Fruit fly (Drosophila melanogaster) whole organism: Measurements from ENCODE around the gene Ypel.

Experiments
- CG8478 ChIP-seq: fragments of >200 bp; optimal IDR thresholded peaks from 2 replicates; lab custom pipeline; 2018; ENCODE audit warnings: inconsistent platforms
- Dll ChIP-seq: fragments of >200 bp; optimal IDR thresholded peaks from 2 replicates; lab custom pipeline; 2017
- EcR ChIP-seq, 2 experiments: fragments of >200 bp; optimal IDR thresholded peaks; 2 replicates each; lab custom pipeline; 2017; ENCODE audit warnings: missing biosample characterization in 2 of 2, missing genetic modification characterization in 2 of 2, missing genetic modification reagents in 2 of 2
- pan ChIP-seq: fragments of >200 bp; optimal IDR thresholded peaks from 2 replicates; lab custom pipeline; 2017
- psq ChIP-seq: fragments of >200 bp; optimal IDR thresholded peaks from 2 replicates; lab custom pipeline; 2017
- usp ChIP-seq: fragments of >200 bp; optimal IDR thresholded peaks from 2 replicates; lab custom pipeline; 2017; ENCODE audit warnings: missing biosample characterization, missing genetic modification characterization, mixed read lengths

Gene Ypel

DNA sequence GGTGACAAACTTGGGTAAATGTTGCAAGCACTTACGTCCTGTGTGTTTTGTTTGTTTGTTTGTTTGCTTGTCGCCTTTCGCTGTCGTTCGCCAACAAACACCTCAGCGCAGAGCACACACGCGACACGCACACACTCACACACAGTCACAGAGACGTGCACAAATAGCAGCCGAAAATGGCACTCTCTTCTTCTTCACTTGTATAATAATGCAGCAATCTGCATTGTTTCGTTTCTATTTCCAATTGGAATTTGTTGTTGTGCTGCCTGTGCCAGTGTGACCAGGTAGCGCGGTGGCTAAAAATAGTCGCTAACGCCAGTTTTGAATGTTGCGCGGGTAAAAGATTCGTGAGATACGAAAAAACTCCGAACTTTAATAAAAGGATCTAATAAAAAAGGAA is at the start of gene Ypel:
TSS of gene Ypel (minus strand) at position 257 of the 400 bp plus-strand sequence.
- no peak for TF ChIP-seq usp (GFP tag; lab: Kevin White, UChicago)
- no peak for TF ChIP-seq EcR (GFP tag; optimal IDR thresholded peaks at IDR 0.05; lab: Kevin White, UChicago)
- no peak for TF ChIP-seq pan (lab: Kevin White, UChicago)
- TF ChIP-seq CG8478 (lab: Kevin White, UChicago): no peak
- TF ChIP-seq Dll (lab: Kevin White, UChicago): no peak
- TF ChIP-seq psq (lab: Kevin White, UChicago): no peak

DNA sequence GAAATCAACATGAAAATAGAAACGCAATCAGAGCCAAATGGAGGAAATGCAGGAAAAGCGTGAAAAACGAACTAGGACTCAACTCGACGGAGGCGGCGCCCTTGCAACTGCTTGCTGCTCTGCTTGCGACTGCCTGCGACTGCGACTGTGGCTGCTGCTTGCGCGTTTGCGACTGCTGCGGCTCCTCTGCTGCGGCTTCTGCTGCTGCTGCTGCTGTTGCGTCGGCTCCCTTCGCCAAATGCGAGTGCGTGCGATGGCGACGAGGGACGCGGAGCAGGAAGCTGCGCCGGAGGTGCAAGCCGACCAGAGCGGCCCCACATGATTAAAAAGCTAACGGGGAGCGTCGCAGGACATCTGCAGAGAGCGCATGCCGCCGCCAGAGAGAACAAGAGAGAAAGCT is 49.0 kb upstream of the Ypel start:
- no peak for TF ChIP-seq usp (GFP tag; lab: Kevin White, UChicago)
- TF ChIP-seq Dll (lab: Kevin White, UChicago): no peak
- TF ChIP-seq CG8478 (lab: Kevin White, UChicago): no peak

DNA sequence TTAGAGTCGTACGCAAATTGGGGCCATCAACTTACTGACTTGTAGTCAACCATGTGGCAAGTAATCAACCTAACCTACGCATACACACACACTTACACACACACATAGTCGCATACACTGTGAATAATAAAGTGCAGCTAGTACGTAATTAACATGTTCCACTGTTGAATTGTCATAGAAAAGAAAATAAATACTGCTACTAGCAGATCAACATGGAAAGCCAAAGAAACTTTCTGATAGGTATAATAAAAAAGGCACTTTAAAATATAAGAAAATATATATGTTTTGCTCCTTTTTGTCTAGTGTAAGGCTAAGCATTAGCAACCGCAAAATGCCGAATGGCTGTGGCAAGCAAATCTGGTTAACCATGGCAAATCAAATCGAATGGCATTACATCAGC is 47.4 kb upstream of the Ypel start:
- TF ChIP-seq usp (GFP tag; lab: Kevin White, UChicago) (no peak), CG8478 (lab: Kevin White, UChicago) (no peak), pan (lab: Kevin White, UChicago) (no peak), psq (lab: Kevin White, UChicago) (no peak)

DNA sequence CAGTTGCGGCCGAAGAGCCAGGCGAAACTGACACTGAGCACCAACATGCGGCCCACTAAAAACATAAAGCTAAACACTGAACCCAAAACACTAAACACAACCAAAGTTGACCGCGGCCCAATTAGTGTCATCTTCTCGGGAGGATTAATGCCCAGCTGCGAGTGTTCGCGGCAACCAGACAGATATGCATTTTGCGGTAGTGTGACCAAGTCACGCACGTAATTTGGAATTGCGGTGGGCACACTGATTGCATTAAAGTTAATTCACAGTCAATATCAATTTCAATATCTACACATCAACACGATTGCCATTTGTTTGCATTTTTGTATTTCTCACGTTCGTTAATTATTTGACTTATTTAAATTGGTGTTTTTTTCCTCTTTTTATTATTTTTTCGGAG is 44.1 kb upstream of the Ypel start:
- TF ChIP-seq EcR (GFP tag; optimal IDR thresholded peaks at IDR 0.05; lab: Kevin White, UChicago) (no peak), usp (GFP tag; lab: Kevin White, UChicago) (no peak), pan (lab: Kevin White, UChicago) (no peak), psq (lab: Kevin White, UChicago) (no peak), CG8478 (lab: Kevin White, UChicago) (no peak), Dll (lab: Kevin White, UChicago) (no peak)

DNA sequence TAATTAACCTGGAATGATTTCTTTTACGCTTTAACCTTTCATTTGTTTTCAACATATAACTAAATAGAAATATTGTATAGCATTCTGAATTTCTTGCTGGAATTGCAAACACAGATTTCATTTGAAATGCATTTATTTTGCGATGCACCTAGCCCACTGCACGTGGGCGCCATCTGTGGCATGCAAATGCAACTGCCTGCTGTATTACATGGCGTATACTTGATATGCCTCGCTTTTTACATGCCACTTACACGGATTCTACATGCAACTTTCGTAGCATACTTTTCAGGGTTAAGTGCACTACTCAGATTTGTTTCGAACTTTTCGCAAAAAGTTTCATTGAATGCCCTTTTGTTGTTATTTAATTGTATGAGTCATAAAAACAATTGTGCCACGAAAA is 40.6 kb upstream of the Ypel start:
- TF ChIP-seq pan (lab: Kevin White, UChicago): no peak
- TF ChIP-seq EcR (GFP tag; optimal IDR thresholded peaks at IDR 0.05; lab: Kevin White, UChicago): no peak
- TF ChIP-seq usp (GFP tag; lab: Kevin White, UChicago): no peak
- no peak for TF ChIP-seq CG8478 (lab: Kevin White, UChicago)
- TF ChIP-seq psq (lab: Kevin White, UChicago): no peak
- no peak for TF ChIP-seq Dll (lab: Kevin White, UChicago)

DNA sequence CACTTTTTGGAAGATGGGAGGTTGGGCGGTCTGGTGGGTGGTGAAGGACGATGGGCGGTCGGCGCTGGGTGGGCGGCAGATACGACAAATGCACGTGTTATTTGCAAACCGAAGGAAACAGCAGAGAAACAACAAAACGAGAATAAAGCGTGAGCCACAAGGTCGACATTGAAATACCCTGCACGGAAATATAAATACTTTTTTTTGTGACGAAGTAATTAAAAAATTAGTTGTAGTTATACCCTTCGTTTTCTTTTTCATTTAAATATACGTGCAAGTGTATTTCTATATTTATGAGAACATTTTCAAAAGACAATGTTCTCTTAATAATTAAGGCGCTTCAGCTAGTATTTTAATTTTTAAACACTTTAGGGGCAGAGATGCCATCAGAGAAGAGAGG is 38.5 kb upstream of the Ypel start:
- TF ChIP-seq EcR (GFP tag; optimal IDR thresholded peaks at IDR 0.05; lab: Kevin White, UChicago) (no peak), pan (lab: Kevin White, UChicago) (no peak), psq (lab: Kevin White, UChicago) (no peak), Dll (lab: Kevin White, UChicago) (no peak), usp (GFP tag; lab: Kevin White, UChicago) (no peak), CG8478 (lab: Kevin White, UChicago) (no peak)

DNA sequence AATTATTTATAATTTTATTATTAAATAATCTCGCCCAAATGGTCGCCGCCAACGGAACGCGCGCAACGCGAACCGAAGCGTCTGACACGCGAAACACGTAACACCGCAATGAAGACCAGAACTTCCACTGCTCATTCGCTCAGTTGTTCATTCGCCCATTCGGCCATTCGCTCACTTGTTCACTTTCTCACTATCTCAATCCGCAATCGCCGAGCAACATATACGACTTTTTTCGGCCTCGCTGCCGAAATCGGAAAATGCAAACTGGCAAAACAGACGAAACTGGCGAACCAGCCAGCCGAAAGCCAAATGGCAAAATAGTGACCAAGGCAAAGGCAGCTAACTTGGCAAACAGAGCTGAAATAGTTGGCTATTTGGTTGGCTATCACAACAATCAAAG is 37.8 kb upstream of the Ypel start:
- TF ChIP-seq usp (GFP tag; lab: Kevin White, UChicago) (no peak), EcR (GFP tag; optimal IDR thresholded peaks at IDR 0.05; lab: Kevin White, UChicago) (no peak), pan (lab: Kevin White, UChicago) (no peak), CG8478 (lab: Kevin White, UChicago) (no peak), psq (lab: Kevin White, UChicago) (no peak), Dll (lab: Kevin White, UChicago) (no peak)

DNA sequence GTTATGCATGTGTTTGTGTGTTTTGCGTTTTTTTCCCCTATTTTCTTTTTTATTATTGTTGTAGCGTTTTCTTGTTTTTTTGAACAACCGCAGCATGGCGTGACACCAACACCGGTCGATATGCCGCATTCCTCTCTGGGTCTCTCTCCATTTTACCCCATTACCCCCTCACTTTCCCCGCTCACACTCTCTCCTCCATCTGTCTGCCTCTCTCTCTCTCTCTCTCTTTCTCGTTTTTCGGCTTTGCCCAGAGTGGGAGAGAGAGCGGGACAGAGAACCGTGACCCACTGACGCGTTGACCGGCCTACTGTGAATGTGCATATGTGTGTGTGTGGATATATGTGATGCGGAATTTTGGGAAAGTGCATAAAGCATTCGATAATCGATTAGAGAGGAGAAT is 35.2 kb upstream of the Ypel start:
- no peak for TF ChIP-seq Dll (lab: Kevin White, UChicago)
- no peak for TF ChIP-seq EcR (GFP tag; optimal IDR thresholded peaks at IDR 0.05; lab: Kevin White, UChicago)
- TF ChIP-seq CG8478 (lab: Kevin White, UChicago): no peak
- TF ChIP-seq psq (lab: Kevin White, UChicago): no peak
- no peak for TF ChIP-seq usp (GFP tag; lab: Kevin White, UChicago)
- TF ChIP-seq pan (lab: Kevin White, UChicago): no peak

DNA sequence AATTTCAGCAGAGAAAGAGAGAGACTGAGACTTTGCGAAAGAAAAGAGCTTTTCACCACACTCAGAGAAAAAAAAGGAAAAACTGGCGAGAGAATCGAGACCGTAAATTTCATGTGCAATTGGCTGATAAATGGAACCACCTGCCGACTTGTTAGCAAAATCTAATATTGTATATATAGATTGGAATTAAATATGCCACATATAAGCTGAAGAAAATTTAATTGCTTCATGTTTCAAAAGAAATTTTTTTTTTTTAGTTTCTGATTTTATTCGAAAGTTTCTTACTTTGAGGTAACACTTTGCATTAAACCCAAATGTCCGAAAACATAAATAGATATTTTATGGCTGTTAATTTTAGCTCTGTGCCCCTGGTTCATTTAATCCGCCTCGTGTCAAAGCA is 32.6 kb upstream of the Ypel start:
- TF ChIP-seq psq (lab: Kevin White, UChicago) (no peak), CG8478 (lab: Kevin White, UChicago) (no peak), EcR (GFP tag; optimal IDR thresholded peaks at IDR 0.05; lab: Kevin White, UChicago) (no peak), usp (GFP tag; lab: Kevin White, UChicago) (no peak), Dll (lab: Kevin White, UChicago) (no peak), pan (lab: Kevin White, UChicago) (no peak)

DNA sequence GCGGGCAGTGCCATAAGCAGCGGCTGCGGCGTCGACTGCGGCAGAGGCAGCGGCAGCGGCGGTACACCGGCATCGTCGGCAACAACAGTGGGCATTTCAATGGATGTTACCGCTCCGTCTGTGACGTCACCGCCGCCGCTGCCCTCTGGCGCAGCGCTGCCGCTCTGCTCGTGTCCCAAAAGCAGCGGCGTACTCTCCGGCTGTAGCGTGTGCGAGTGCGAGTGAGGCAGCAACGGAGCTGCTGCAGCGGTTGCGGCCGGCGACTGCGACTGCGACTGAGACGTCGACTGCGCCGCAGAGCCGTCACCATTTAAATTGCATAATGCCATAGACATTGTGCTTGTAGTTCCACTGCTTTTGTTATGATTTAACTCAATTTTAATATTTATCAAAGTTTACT is 31.4 kb upstream of the Ypel start:
- no peak for TF ChIP-seq usp (GFP tag; lab: Kevin White, UChicago)

DNA sequence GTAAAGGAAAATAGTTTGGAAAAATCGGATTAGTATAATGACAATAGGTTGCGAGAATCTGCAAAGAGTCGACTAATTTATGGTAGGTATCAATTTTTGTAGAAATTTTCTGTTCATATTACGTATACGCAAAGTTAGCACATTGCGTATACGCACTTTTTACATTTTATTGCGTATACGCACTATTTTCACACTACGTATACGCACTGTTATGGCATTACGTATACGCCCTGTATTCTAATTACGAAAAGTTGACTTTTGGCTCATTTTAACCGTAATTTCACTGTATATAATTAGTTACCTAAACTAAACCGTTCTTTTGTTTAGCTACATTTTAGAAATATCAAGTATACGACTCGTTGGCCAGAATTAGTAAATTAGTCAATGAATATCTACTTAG is 30.7 kb upstream of the Ypel start:
- TF ChIP-seq Dll (lab: Kevin White, UChicago) (no peak), usp (GFP tag; lab: Kevin White, UChicago) (no peak), CG8478 (lab: Kevin White, UChicago) (no peak), pan (lab: Kevin White, UChicago) (no peak), EcR (GFP tag; optimal IDR thresholded peaks at IDR 0.05; lab: Kevin White, UChicago) (no peak), psq (lab: Kevin White, UChicago) (no peak)

DNA sequence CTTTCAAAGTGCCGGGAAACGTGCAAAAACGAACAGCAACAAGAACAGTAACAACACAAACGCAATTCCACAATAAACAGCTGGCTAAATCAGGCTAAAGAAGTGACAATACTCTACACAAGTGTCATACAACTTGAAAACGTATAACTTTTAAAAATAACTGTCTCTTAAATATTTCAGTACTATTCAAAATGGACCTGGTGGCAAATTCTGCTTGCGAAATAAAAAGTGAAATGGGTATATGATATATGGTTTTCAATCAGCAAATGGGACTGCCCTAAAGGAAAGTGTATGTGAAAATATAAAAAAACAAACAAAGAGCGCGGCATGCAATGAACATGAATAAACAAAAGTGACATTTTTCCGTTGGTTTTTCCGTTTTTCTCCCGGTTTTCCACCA is 29.7 kb upstream of the Ypel start:
- TF ChIP-seq pan (lab: Kevin White, UChicago): no peak
- no peak for TF ChIP-seq Dll (lab: Kevin White, UChicago)
- no peak for TF ChIP-seq CG8478 (lab: Kevin White, UChicago)
- no peak for TF ChIP-seq usp (GFP tag; lab: Kevin White, UChicago)
- TF ChIP-seq psq (lab: Kevin White, UChicago): no peak
- no peak for TF ChIP-seq EcR (GFP tag; optimal IDR thresholded peaks at IDR 0.05; lab: Kevin White, UChicago)
